Worm (Caenorhabditis elegans): ENCODE results near the gene Y51A2D.21.
A peak's percentile ranks its signal among the peaks of the same experiment; 100 is the strongest.

Y51A2D.21 gene

ce11 chrV:18582358-18582757 lies 10.7 kb downstream of the Y51A2D.21 start, which contains the start of gene txt-14:
Gene txt-14, plus strand, starts transcription at chrV:18582658.
- no peak for TF ChIP-seq zip-5 (tag; optimal IDR thresholded peaks at IDR 0.05)
- TF ChIP-seq unc-3 (GFP tag; conservative IDR thresholded peaks at IDR 0.05), result no peak
- TF ChIP-seq unc-3 (tag; optimal IDR thresholded peaks at IDR 0.05), result no peak
- no peak for TF ChIP-seq ceh-19 (GFP tag; optimal IDR thresholded peaks at IDR 0.05)
- no peak for TF ChIP-seq hlh-8 (tag; optimal IDR thresholded peaks at IDR 0.05)
- TF ChIP-seq gmeb-2 (tag; optimal IDR thresholded peaks at IDR 0.05), result no peak
- TF ChIP-seq ceh-34 (tag; optimal IDR thresholded peaks at IDR 0.05), result no peak
- no peak for TF ChIP-seq C08G9.2 (tag; optimal IDR thresholded peaks at IDR 0.05)
- no peak for TF ChIP-seq ceh-14 (tag; optimal IDR thresholded peaks at IDR 0.05)
- no peak for TF ChIP-seq ceh-24 (tag; optimal IDR thresholded peaks at IDR 0.05)
- no peak for TF ChIP-seq ztf-16 (tag; optimal IDR thresholded peaks at IDR 0.05)

ce11 chrV:18585102-18585501 lies 13.5 kb downstream of the Y51A2D.21 start:
- TF ChIP-seq rnt-1 (tag; optimal IDR thresholded peaks at IDR 0.05), result no peak
- no peak for TF ChIP-seq fkh-10 (GFP tag; optimal IDR thresholded peaks at IDR 0.05)
- TF ChIP-seq ceh-31 (tag; optimal IDR thresholded peaks at IDR 0.05), result no peak
- no peak for TF ChIP-seq unc-55 (GFP tag; optimal IDR thresholded peaks at IDR 0.05)
- TF ChIP-seq odd-2 (tag; optimal IDR thresholded peaks at IDR 0.05), result no peak
- no peak for TF ChIP-seq sdc-2 (tag; optimal IDR thresholded peaks at IDR 0.05)

- no peak for TF ChIP-seq unc-86 (tag; optimal IDR thresholded peaks at IDR 0.05)
- no peak for TF ChIP-seq ceh-19 (GFP tag; optimal IDR thresholded peaks at IDR 0.05)
- TF ChIP-seq odd-2 (tag; optimal IDR thresholded peaks at IDR 0.05), result no peak
- no peak for TF ChIP-seq ceh-22 (tag; optimal IDR thresholded peaks at IDR 0.05)
- no peak for TF ChIP-seq tbx-7 (tag; optimal IDR thresholded peaks at IDR 0.05)
- no peak for TF ChIP-seq syd-9 (tag; optimal IDR thresholded peaks at IDR 0.05)
- no peak for TF ChIP-seq pax-1 (tag; optimal IDR thresholded peaks at IDR 0.05)
- TF ChIP-seq sox-4 (tag; optimal IDR thresholded peaks at IDR 0.05), result no peak
- TF ChIP-seq hlh-6 (tag; optimal IDR thresholded peaks at IDR 0.05), result no peak
- TF ChIP-seq ceh-24 (tag; optimal IDR thresholded peaks at IDR 0.05), result no peak
- no peak for TF ChIP-seq hlh-30 (tag; optimal IDR thresholded peaks at IDR 0.05; ENCODE audit: insufficient read depth)
Observed at ce11 chrV:18586954-18587353, 15.3 kb downstream of the Y51A2D.21 start.

- TF ChIP-seq ceh-24 (tag; optimal IDR thresholded peaks at IDR 0.05) (no peak), dve-1 (tag; optimal IDR thresholded peaks at IDR 0.05) (peak; percentile 3)
Observed at ce11 chrV:18587936-18588335, 16.3 kb downstream of the Y51A2D.21 start.

- no peak for TF ChIP-seq nfya-1 (tag; optimal IDR thresholded peaks at IDR 0.05)
- TF ChIP-seq unc-55 (GFP tag; optimal IDR thresholded peaks at IDR 0.05), result peak; percentile 76
- TF ChIP-seq tbx-2 (tag; optimal IDR thresholded peaks at IDR 0.05), result peak; percentile 55
- TF ChIP-seq ceh-31 (tag; optimal IDR thresholded peaks at IDR 0.05), result peak; percentile 71
- peak; percentile 61 for TF ChIP-seq ceh-48 (tag; optimal IDR thresholded peaks at IDR 0.05)
- TF ChIP-seq hlh-30 (tag; optimal IDR thresholded peaks at IDR 0.05; ENCODE audit: insufficient read depth), result peak; percentile 19
- no peak for TF ChIP-seq Y22D7AL.16 (tag; optimal IDR thresholded peaks at IDR 0.05)
Observed at ce11 chrV:18589585-18589984, 18.0 kb downstream of the Y51A2D.21 start.

- TF ChIP-seq dve-1 (tag; optimal IDR thresholded peaks at IDR 0.05) (no peak), pha-4 (tag; optimal IDR thresholded peaks at IDR 0.05) (no peak), pat-9 (tag; optimal IDR thresholded peaks at IDR 0.05) (no peak), elt-2 (tag; optimal IDR thresholded peaks at IDR 0.05) (no peak), hlh-13 (GFP tag; optimal IDR thresholded peaks at IDR 0.05) (no peak), ceh-31 (tag; optimal IDR thresholded peaks at IDR 0.05) (no peak), elt-4 (tag; optimal IDR thresholded peaks at IDR 0.05) (no peak), lin-11 (tag; optimal IDR thresholded peaks at IDR 0.05) (no peak), unc-55 (GFP tag; optimal IDR thresholded peaks at IDR 0.05) (no peak), fkh-6 (tag; optimal IDR thresholded peaks at IDR 0.05) (no peak), ama-1 (optimal IDR thresholded peaks at IDR 0.05) (no peak), che-1 (tag; optimal IDR thresholded peaks at IDR 0.05) (no peak), Y22D7AL.16 (tag; optimal IDR thresholded peaks at IDR 0.05) (no peak), ceh-30 (tag; optimal IDR thresholded peaks at IDR 0.05) (no peak), unc-42 (tag; optimal IDR thresholded peaks at IDR 0.05) (no peak), unc-3 (GFP tag; conservative IDR thresholded peaks at IDR 0.05) (no peak), unc-3 (tag; optimal IDR thresholded peaks at IDR 0.05) (no peak), hlh-30 (tag; optimal IDR thresholded peaks at IDR 0.05; ENCODE audit: insufficient read depth) (no peak), hlh-15 (tag; optimal IDR thresholded peaks at IDR 0.05) (no peak), npax-4 (tag; optimal IDR thresholded peaks at IDR 0.05) (no peak)
Observed at ce11 chrV:18592448-18592847, 20.8 kb downstream of the Y51A2D.21 start, which contains the start of gene grdn-1. Gene grdn-1, plus strand, starts transcription at chrV:18592748.

Measured in whole organism, late embryonic.